Fruit fly (Drosophila melanogaster) whole organism, prepupa: ENCODE measurements around the gene Ccz1.
A peak's percentile ranks its signal among the peaks of the same experiment; 100 is the strongest.

Experiments
- Blimp-1 ChIP-seq: fragments of 200-800 bp; sonication (Bioruptor generic); optimal IDR thresholded peaks from 3 replicates; lab custom pipeline; 2017; ENCODE audit warnings: missing biosample characterization, missing genetic modification characterization, mild to moderate bottlenecking, moderate library complexity, missing genetic modification reagents
- CG10631 ChIP-seq: fragments of 200-800 bp; sonication (Bioruptor generic); optimal IDR thresholded peaks from 2 replicates; lab custom pipeline; 2016; ENCODE audit warnings: missing biosample characterization, missing genetic modification characterization
- CG10669 ChIP-seq: fragments of 200-800 bp; sonication (Bioruptor generic); optimal IDR thresholded peaks from 3 replicates; lab custom pipeline; 2018; ENCODE audit warnings: missing biosample characterization, mild to moderate bottlenecking, missing genetic modification characterization, moderate library complexity
- CG11294 ChIP-seq: fragments of 200-800 bp; sonication (Bioruptor generic); IDR thresholded peaks from 2 replicates; pipeline ENCODE4 v1.3.6; 2022; ENCODE audit warnings: missing biosample characterization, missing genetic modification characterization
- CG11762 ChIP-seq: fragments of 200-800 bp; sonication (Bioruptor generic); optimal IDR thresholded peaks from 3 replicates; lab custom pipeline; 2016; ENCODE audit warnings: missing biosample characterization, missing genetic modification characterization; ENCODE audit not compliant: insufficient read depth
- CG11902 ChIP-seq: fragments of 200-800 bp; sonication (Bioruptor generic); optimal IDR thresholded peaks from 3 replicates; lab custom pipeline; 2016; ENCODE audit warnings: missing biosample characterization, missing genetic modification characterization
- CG15336 ChIP-seq: fragments of 200-800 bp; sonication (Bioruptor generic); IDR thresholded peaks from 2 replicates; pipeline ENCODE4 v1.3.6; 2022; ENCODE audit warnings: missing biosample characterization, missing genetic modification characterization
- CG1621 ChIP-seq: fragments of 200-800 bp; sonication (Bioruptor generic); optimal IDR thresholded peaks from 3 replicates; lab custom pipeline; 2018; ENCODE audit warnings: missing biosample characterization, mild to moderate bottlenecking, missing genetic modification characterization
- CG16779 ChIP-seq: fragments of 200-800 bp; sonication (Bioruptor generic); optimal IDR thresholded peaks from 3 replicates; lab custom pipeline; 2017; ENCODE audit warnings: missing biosample characterization, mild to moderate bottlenecking, missing genetic modification characterization
- CG31627 ChIP-seq: fragments of 200-800 bp; sonication (Bioruptor generic); optimal IDR thresholded peaks from 3 replicates; lab custom pipeline; 2016; ENCODE audit warnings: missing biosample characterization, missing genetic modification characterization
- CG32006 ChIP-seq: fragments of 200-800 bp; sonication (Bioruptor generic); optimal IDR thresholded peaks from 3 replicates; lab custom pipeline; 2017; ENCODE audit warnings: missing biosample characterization, mild to moderate bottlenecking, missing genetic modification characterization
- CG34406 ChIP-seq: fragments of 200-800 bp; sonication (Bioruptor generic); optimal IDR thresholded peaks from 3 replicates; lab custom pipeline; 2016; ENCODE audit warnings: missing biosample characterization, missing genetic modification characterization
- CG3919 ChIP-seq: fragments of 200-800 bp; sonication (Bioruptor generic); optimal IDR thresholded peaks from 3 replicates; lab custom pipeline; 2016; ENCODE audit warnings: missing biosample characterization, missing genetic modification characterization
- CG4318 ChIP-seq: fragments of 200-800 bp; sonication (Bioruptor generic); optimal IDR thresholded peaks from 3 replicates; lab custom pipeline; 2017; ENCODE audit warnings: missing biosample characterization, mild to moderate bottlenecking, missing genetic modification characterization
- CG6163 ChIP-seq: fragments of 200-800 bp; sonication (Bioruptor generic); IDR thresholded peaks from 3 replicates; pipeline ENCODE4 v1.3.6; 2022; ENCODE audit warnings: missing biosample characterization, missing genetic modification characterization
- CG6808 ChIP-seq: fragments of 200-800 bp; sonication (Bioruptor generic); optimal IDR thresholded peaks from 3 replicates; lab custom pipeline; 2017; ENCODE audit warnings: missing biosample characterization, missing genetic modification characterization, mild to moderate bottlenecking, moderate library complexity, missing genetic modification reagents
- CG6854 ChIP-seq: fragments of 200-800 bp; sonication (Bioruptor generic); optimal IDR thresholded peaks from 2 replicates; lab custom pipeline; 2017; ENCODE audit warnings: missing biosample characterization, mild to moderate bottlenecking, missing genetic modification characterization
- CG7368 ChIP-seq: fragments of 200-800 bp; sonication (Bioruptor generic); optimal IDR thresholded peaks from 3 replicates; lab custom pipeline; 2016; ENCODE audit warnings: missing biosample characterization, missing genetic modification characterization
- CG8119 ChIP-seq: fragments of 200-800 bp; sonication (Bioruptor generic); IDR thresholded peaks from 3 replicates; pipeline ENCODE4 v1.3.6; 2022; ENCODE audit warnings: missing biosample characterization, missing genetic modification characterization
- CG8319 ChIP-seq: fragments of 200-800 bp; sonication (Bioruptor generic); optimal IDR thresholded peaks from 3 replicates; lab custom pipeline; 2016; ENCODE audit warnings: missing biosample characterization, missing genetic modification characterization
- CG8632 ChIP-seq: fragments of 200-800 bp; sonication (Bioruptor generic); optimal IDR thresholded peaks from 3 replicates; lab custom pipeline; 2016; ENCODE audit warnings: missing biosample characterization, missing genetic modification characterization
- CG9139 ChIP-seq: fragments of 200-800 bp; sonication (Bioruptor generic); optimal IDR thresholded peaks from 3 replicates; lab custom pipeline; 2017; ENCODE audit warnings: missing biosample characterization, mild to moderate bottlenecking, missing genetic modification characterization
- Eip75B ChIP-seq: fragments of 200-800 bp; sonication (Bioruptor generic); optimal IDR thresholded peaks from 3 replicates; lab custom pipeline; 2016; ENCODE audit warnings: missing biosample characterization, missing genetic modification characterization
- Eip78C ChIP-seq: fragments of 200-800 bp; sonication (Bioruptor generic); peaks from one replicate; lab custom pipeline; 2016; ENCODE audit warnings: missing biosample characterization, missing genetic modification characterization
- Ets21C ChIP-seq: fragments of 200-800 bp; sonication (Bioruptor generic); optimal IDR thresholded peaks from 3 replicates; lab custom pipeline; 2016; ENCODE audit warnings: missing biosample characterization, missing genetic modification characterization
- Ets96B ChIP-seq: fragments of 200-800 bp; optimal IDR thresholded peaks from 2 replicates; lab custom pipeline; 2019; ENCODE audit warnings: missing biosample characterization, mild to moderate bottlenecking, missing genetic modification characterization, moderate library complexity
- Hr38 ChIP-seq: sonication (Bioruptor generic); optimal IDR thresholded peaks from 2 replicates; lab custom pipeline; 2016; ENCODE audit warnings: missing biosample characterization, missing genetic modification characterization
- Hr39 ChIP-seq: fragments of 200-800 bp; sonication (Bioruptor generic); optimal IDR thresholded peaks from 2 replicates; lab custom pipeline; 2016; ENCODE audit warnings: missing biosample characterization, missing genetic modification characterization
- Hr4 ChIP-seq: fragments of 200-800 bp; sonication (Bioruptor generic); optimal IDR thresholded peaks from 3 replicates; lab custom pipeline; 2016; ENCODE audit warnings: missing biosample characterization, missing genetic modification characterization
- Lpt ChIP-seq: fragments of 200-800 bp; sonication (Bioruptor generic); optimal IDR thresholded peaks from 3 replicates; lab custom pipeline; 2016; ENCODE audit warnings: missing biosample characterization, missing genetic modification characterization
- Met ChIP-seq: fragments of 200-800 bp; sonication (Bioruptor generic); optimal IDR thresholded peaks from 3 replicates; lab custom pipeline; 2016; ENCODE audit warnings: missing biosample characterization, missing genetic modification characterization
- OdsH ChIP-seq: fragments of 200-800 bp; sonication (Bioruptor generic); optimal IDR thresholded peaks from 3 replicates; lab custom pipeline; 2016; ENCODE audit warnings: missing biosample characterization, missing genetic modification characterization
- Smox ChIP-seq: fragments of 200-800 bp; sonication (Bioruptor generic); optimal IDR thresholded peaks from 3 replicates; lab custom pipeline; 2016; ENCODE audit warnings: missing biosample characterization, missing genetic modification characterization
- Sox102F ChIP-seq: fragments of 200-800 bp; sonication (Bioruptor generic); optimal IDR thresholded peaks from 2 replicates; lab custom pipeline; 2016; ENCODE audit warnings: missing biosample characterization, mild to moderate bottlenecking, missing genetic modification characterization
- Sox14 ChIP-seq: fragments of 200-800 bp; sonication (Bioruptor generic); optimal IDR thresholded peaks from 3 replicates; lab custom pipeline; 2016; ENCODE audit warnings: missing biosample characterization, missing genetic modification characterization
- Sox15 ChIP-seq: fragments of 200-800 bp; sonication (Bioruptor generic); optimal IDR thresholded peaks from 3 replicates; lab custom pipeline; 2016; ENCODE audit warnings: missing biosample characterization, missing genetic modification characterization
- achi ChIP-seq: fragments of 200-800 bp; sonication (Bioruptor generic); optimal IDR thresholded peaks from 3 replicates; lab custom pipeline; 2016; ENCODE audit warnings: missing biosample characterization, missing genetic modification characterization
- acj6 ChIP-seq: fragments of 200-800 bp; sonication (Bioruptor generic); optimal IDR thresholded peaks from 3 replicates; lab custom pipeline; 2016; ENCODE audit warnings: missing biosample characterization, missing genetic modification characterization
- cyc ChIP-seq: fragments of 200-800 bp; sonication (Bioruptor generic); optimal IDR thresholded peaks from 3 replicates; lab custom pipeline; 2016; ENCODE audit warnings: missing biosample characterization, missing genetic modification characterization
- dsx ChIP-seq: fragments of 200-800 bp; optimal IDR thresholded peaks from 3 replicates; lab custom pipeline; 2019; ENCODE audit warnings: missing biosample characterization, mild to moderate bottlenecking, missing genetic modification characterization, moderate library complexity; ENCODE audit not compliant: poor library complexity, severe bottlenecking
- esn ChIP-seq: fragments of 200-800 bp; sonication (Bioruptor generic); optimal IDR thresholded peaks from 2 replicates; lab custom pipeline; 2016; ENCODE audit warnings: missing biosample characterization, mild to moderate bottlenecking, missing genetic modification characterization, moderate library complexity
- fd59A ChIP-seq: fragments of 200-800 bp; sonication (Bioruptor generic); optimal IDR thresholded peaks from 2 replicates; lab custom pipeline; 2017; ENCODE audit warnings: missing biosample characterization, mild to moderate bottlenecking, missing genetic modification characterization, missing genetic modification reagents
- fkh ChIP-seq: fragments of 200-800 bp; sonication (Bioruptor generic); optimal IDR thresholded peaks from 3 replicates; lab custom pipeline; 2017; ENCODE audit warnings: missing biosample characterization, mild to moderate bottlenecking, missing genetic modification characterization, moderate library complexity
- lz ChIP-seq: fragments of 200-800 bp; sonication (Bioruptor generic); optimal IDR thresholded peaks from 3 replicates; lab custom pipeline; 2016; ENCODE audit warnings: missing biosample characterization, missing genetic modification characterization
- pdm3 ChIP-seq: fragments of 200-800 bp; sonication (Bioruptor generic); optimal IDR thresholded peaks from 3 replicates; lab custom pipeline; 2016; ENCODE audit warnings: missing biosample characterization, missing genetic modification characterization
- salr ChIP-seq, 2 experiments: fragments of 200-800 bp; sonication (Bioruptor generic); optimal IDR thresholded peaks; 3 replicates each; lab custom pipeline; 2016 to 2018; ENCODE audit warnings: missing biosample characterization in 2 of 2, missing genetic modification characterization in 2 of 2, mild to moderate bottlenecking in 1 of 2
- spab ChIP-seq: fragments of 200-800 bp; sonication (Bioruptor generic); optimal IDR thresholded peaks from 2 replicates; lab custom pipeline; 2017; ENCODE audit warnings: missing biosample characterization, mild to moderate bottlenecking, missing genetic modification characterization, missing genetic modification reagents
- ss ChIP-seq, 2 experiments: fragments of 200-800 bp; sonication (Bioruptor generic); optimal IDR thresholded peaks; 2 replicates in 1 of 2; 3 replicates in 1 of 2; lab custom pipeline; 2017 to 2018; ENCODE audit warnings: mild to moderate bottlenecking in 2 of 2, missing biosample characterization in 2 of 2, missing genetic modification characterization in 2 of 2, moderate library complexity in 1 of 2
- vri ChIP-seq: fragments of 200-800 bp; sonication (Bioruptor generic); optimal IDR thresholded peaks from 3 replicates; lab custom pipeline; 2016; ENCODE audit warnings: missing biosample characterization, mild to moderate bottlenecking, missing genetic modification characterization

Gene Ccz1

DNA sequence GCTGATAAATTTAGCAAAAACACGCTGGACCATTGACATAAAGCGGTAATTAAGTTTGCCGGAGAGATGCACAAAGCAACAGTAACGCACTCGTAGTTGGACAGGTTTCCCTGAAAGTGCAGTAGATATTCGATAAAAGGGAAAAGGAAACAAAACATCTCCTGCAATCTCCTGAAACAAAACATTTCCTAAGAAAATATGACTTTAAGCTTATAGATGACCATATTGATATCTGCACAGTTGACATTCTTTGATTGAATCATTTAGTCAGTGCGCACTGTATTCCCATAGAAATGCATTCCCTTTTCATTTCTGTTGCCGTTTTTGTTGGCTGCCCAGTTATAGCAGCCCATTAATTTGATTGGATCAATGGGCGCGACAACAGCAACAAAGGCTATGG, 46.1 kb downstream of the Ccz1 start (continued):
- TF ChIP-seq CG8319 (GFP tag; lab: Kevin White, UChicago) (peak; percentile 23), Sox14 (GFP tag; lab: Kevin White, UChicago) (peak; percentile 75), CG11762 (GFP tag; lab: Kevin White, UChicago) (peak; percentile 32), pdm3 (GFP tag; lab: Kevin White, UChicago) (peak; percentile 79), ss (GFP tag; optimal IDR thresholded peaks at IDR 0.05; lab: Kevin White, UChicago) (peak; percentile 19 to 82), CG3919 (GFP tag; lab: Kevin White, UChicago) (peak; percentile 56), vri (no peak), Eip75B (GFP tag; lab: Kevin White, UChicago) (peak; percentile 62)

DNA sequence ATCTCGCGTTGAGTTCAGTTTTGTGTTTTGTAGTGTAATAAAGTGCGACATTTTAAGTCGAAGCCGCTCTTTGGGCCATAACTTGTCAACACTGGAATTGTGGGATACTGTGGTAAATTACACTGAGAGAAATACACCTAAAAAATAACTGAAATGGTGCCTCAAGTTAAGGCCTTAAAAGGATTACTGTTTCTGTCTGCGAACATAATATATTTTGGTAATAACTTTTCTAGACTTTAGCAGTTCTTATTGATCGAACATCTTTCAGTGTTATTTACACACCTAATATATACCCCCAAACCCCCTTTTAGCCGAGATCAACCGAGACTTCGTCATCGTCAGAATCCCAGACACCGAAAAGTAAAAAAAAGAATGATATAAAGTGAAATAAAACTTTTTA, 47.1 kb downstream of the Ccz1 start:
- TF ChIP-seq CG6854 (no peak), fd59A (GFP tag; lab: Kevin White, UChicago) (peak; percentile 54), CG16779 (tag; lab: Kevin White, UChicago) (no peak), CG8632 (peak; percentile 17), Hr38 (GFP tag; lab: Kevin White, UChicago) (no peak), OdsH (peak; percentile 48), CG7368 (GFP tag; lab: Kevin White, UChicago) (no peak), CG31627 (peak; percentile 35), CG10669 (peak; percentile 55), CG32006 (GFP tag; lab: Kevin White, UChicago) (peak; percentile 32), dsx (GFP tag; lab: Kevin White, UChicago) (peak; percentile 43), CG11902 (peak; percentile 40), Smox (GFP tag; lab: Kevin White, UChicago) (peak; percentile 1), ss (GFP tag; optimal IDR thresholded peaks at IDR 0.05; lab: Kevin White, UChicago) (peak in 1 of 2 experiments; percentile 41), spab (GFP tag; lab: Kevin White, UChicago) (peak; percentile 45), Sox102F (GFP tag; lab: Kevin White, UChicago) (peak; percentile 45), CG11762 (GFP tag; lab: Kevin White, UChicago) (no peak), achi (GFP tag; lab: Kevin White, UChicago) (peak; percentile 31), CG4318 (GFP tag; lab: Kevin White, UChicago) (no peak), Hr39 (GFP tag; lab: Kevin White, UChicago) (peak; percentile 50), acj6 (peak; percentile 31), CG1621 (tag; lab: Kevin White, UChicago) (peak; percentile 49), CG10631 (GFP tag; lab: Kevin White, UChicago) (peak; percentile 44), salr (GFP tag; optimal IDR thresholded peaks at IDR 0.05; lab: Kevin White, UChicago) (peak in 1 of 2 experiments; percentile 44), CG15336 (no peak), CG9139 (GFP tag; lab: Kevin White, UChicago) (no peak), fkh (no peak), Eip75B (GFP tag; lab: Kevin White, UChicago) (peak; percentile 45), Lpt (GFP tag; lab: Kevin White, UChicago) (no peak), Ets96B (tag; lab: Kevin White, UChicago) (peak; percentile 58), CG3919 (GFP tag; lab: Kevin White, UChicago) (peak; percentile 52), cyc (GFP tag; lab: Kevin White, UChicago) (peak; percentile 44), vri (no peak), CG11294 (GFP tag; lab: Robert Waterston, UW) (no peak), Eip78C (GFP tag; lab: Kevin White, UChicago) (peak; percentile 81), CG6163 (GFP tag; lab: Robert Waterston, UW) (peak; percentile 59; the same call in 2 of the 3 replicates), Sox15 (peak; percentile 29), Met (GFP tag; lab: Kevin White, UChicago) (peak; percentile 16), CG34406 (peak; percentile 51), Hr4 (GFP tag; lab: Kevin White, UChicago) (no peak), lz (GFP tag; lab: Kevin White, UChicago) (peak; percentile 46), esn (GFP tag; lab: Kevin White, UChicago) (peak; percentile 38), Blimp-1 (GFP tag; lab: Kevin White, UChicago) (no peak), CG6808 (GFP tag; lab: Kevin White, UChicago) (peak; percentile 7), CG8119 (GFP tag; lab: Robert Waterston, UW) (no peak), Ets21C (peak; percentile 22)
